Worm (Caenorhabditis elegans) whole organism, L4/young adult: Measurements from ENCODE around the gene K10B2.4.

Experiments
- W03F9.2 ChIP-seq: fragments of 150-350 bp; optimal IDR thresholded peaks from 2 replicates; lab custom pipeline; 2014; ENCODE audit warnings: missing biosample characterization, missing genetic modification characterization
- dao-5 ChIP-seq: sonication (generic microtip); optimal IDR thresholded peaks from 2 replicates; lab custom pipeline; 2016; ENCODE audit warnings: missing genotype, missing genetic modification characterization, moderate library complexity, missing compliant biosample characterization
- him-1 ChIP-seq: sonication (generic microtip); optimal IDR thresholded peaks from 2 replicates; lab custom pipeline; 2016; ENCODE audit warnings: missing genotype, missing genetic modification reagents, missing genetic modification characterization, missing compliant biosample characterization

Gene K10B2.4

ce11 chrII:6379038-6379563, 18.3 kb upstream of the K10B2.4 start:
- TF ChIP-seq W03F9.2 (tag; lab: Kevin White, UChicago) (no peak), him-1 (tag; lab: Kevin White, UChicago) (no peak), dao-5 (tag; lab: Kevin White, UChicago) (no peak)

ce11 chrII:6377381-6377948, 16.7 kb upstream of the K10B2.4 start:
- TF ChIP-seq dao-5 (tag; lab: Kevin White, UChicago) (no peak), W03F9.2 (tag; lab: Kevin White, UChicago) (no peak), him-1 (tag; lab: Kevin White, UChicago) (no peak)

DNA sequence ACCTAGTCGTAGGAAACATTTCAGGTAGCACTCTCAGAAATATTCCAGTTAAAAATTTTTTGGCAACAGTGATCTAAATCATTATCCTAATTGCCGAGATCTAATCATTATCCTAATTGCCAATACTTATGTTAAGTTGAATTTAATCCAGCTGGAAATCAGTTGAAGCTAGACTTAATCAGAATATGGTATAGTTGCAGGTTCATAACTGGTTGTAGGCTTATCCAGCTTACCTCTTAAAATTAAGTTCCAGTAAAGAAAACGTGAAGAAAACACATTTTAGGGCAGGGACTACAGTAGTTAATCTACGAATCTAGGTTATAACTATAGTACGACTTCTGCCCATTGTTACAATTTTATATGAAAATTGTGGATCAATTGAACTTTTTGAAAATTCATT, 15.9 kb upstream of the K10B2.4 start:
- no peak for TF ChIP-seq dao-5 (tag; lab: Kevin White, UChicago)
- TF ChIP-seq him-1 (tag; lab: Kevin White, UChicago) = no peak

- TF ChIP-seq him-1 (tag; lab: Kevin White, UChicago) (no peak), W03F9.2 (tag; lab: Kevin White, UChicago) (no peak), dao-5 (tag; lab: Kevin White, UChicago) (no peak)
These were observed 13.9 kb upstream of the K10B2.4 start for ce11 chrII:6374646-6375045.

DNA sequence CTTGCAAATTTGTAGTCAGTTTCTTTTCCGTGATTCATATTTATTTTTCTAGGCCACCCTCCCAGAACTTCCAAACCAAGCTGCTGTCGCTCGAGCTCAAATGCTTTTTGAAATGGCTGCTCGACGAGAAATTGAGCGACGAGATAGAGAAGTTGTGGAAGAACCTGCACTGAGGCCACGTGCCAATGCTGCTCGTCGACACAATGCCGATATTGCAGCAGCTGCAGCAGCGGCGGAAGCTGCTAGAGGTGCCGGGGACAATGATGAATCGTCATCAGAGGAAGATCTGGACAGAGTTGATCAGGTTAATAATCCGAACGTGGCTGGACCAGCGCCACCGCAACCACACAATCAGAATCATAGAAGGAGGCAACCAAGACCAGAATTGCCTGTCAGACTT, 12.6 kb upstream of the K10B2.4 start:
- no peak for TF ChIP-seq dao-5 (tag; lab: Kevin White, UChicago)
- TF ChIP-seq W03F9.2 (tag; lab: Kevin White, UChicago) = no peak
- TF ChIP-seq him-1 (tag; lab: Kevin White, UChicago) = no peak

ce11 chrII:6371003-6371402, 10.2 kb upstream of the K10B2.4 start, which contains the start of gene lin-23:
Gene lin-23 (plus strand): TSS chrII:6371303.
- TF ChIP-seq dao-5 (tag; lab: Kevin White, UChicago) (no peak), him-1 (tag; lab: Kevin White, UChicago) (no peak), W03F9.2 (tag; lab: Kevin White, UChicago) (no peak)

DNA sequence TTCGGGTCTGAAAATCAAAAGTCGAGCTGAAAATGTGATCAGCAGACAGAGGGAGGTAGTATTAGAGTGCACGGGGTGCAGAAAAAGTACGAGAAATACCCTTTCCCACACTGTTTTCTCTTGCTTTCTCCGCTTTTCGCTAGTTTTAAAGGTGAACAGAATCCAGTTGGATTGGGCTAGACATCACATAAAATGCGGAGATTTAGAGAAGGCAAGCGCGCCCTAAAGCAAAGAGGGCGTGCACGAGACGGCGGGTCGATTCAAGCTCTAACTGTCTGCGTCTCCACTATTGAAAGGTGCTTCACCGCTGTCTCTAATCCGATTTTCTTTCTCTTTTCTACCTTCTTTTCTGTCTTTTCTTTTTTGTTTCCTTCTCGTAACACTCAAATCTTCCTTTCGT, 9.4 kb upstream of the K10B2.4 start:
- TF ChIP-seq him-1 (tag; lab: Kevin White, UChicago) (no peak), W03F9.2 (tag; lab: Kevin White, UChicago) (peak; percentile 81)

ce11 chrII:6366696-6367095, 5.9 kb upstream of the K10B2.4 start, which contains the start of gene ctsa-4.1:
Gene ctsa-4.1 (plus strand): TSS chrII:6366996.
- TF ChIP-seq dao-5 (tag; lab: Kevin White, UChicago) = no peak
- TF ChIP-seq him-1 (tag; lab: Kevin White, UChicago) = no peak
- no peak for TF ChIP-seq W03F9.2 (tag; lab: Kevin White, UChicago)

DNA sequence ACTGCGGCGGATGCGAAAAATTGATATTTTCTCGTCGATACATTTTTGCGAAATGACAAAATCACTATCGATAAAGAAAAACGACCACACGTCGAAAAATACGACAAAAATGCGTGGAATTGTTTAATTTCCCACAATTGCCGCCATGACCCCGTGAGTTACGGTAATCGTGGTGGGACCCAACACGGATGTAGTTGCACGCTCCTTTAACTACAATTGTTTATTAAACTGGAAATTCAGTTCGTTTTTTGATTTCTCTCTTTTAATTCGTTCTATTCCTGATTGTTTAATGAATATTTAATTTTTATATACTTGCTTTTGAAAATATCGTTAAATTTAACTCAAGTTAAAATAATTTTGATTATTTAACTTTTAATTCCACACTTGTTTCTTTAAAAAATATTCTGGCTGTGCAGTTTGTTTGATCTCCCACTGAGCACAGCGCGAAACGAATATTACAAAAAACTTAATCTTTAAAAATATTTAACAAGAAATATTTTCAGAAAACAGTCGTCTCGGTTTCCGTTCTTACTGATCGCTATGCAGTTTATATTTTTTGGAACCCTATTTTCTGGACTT, 4.6 kb upstream of the K10B2.4 start, which contains the start of the genes ani-2 and clec-88:
Gene ani-2 (minus strand): TSS at position 131 of the 579 bp plus-strand sequence.
Gene clec-88 (plus strand): TSS at position 486 of the 579 bp plus-strand sequence.
- TF ChIP-seq him-1 (tag; lab: Kevin White, UChicago) = no peak
- no peak for TF ChIP-seq dao-5 (tag; lab: Kevin White, UChicago)
- TF ChIP-seq W03F9.2 (tag; lab: Kevin White, UChicago) = no peak

DNA sequence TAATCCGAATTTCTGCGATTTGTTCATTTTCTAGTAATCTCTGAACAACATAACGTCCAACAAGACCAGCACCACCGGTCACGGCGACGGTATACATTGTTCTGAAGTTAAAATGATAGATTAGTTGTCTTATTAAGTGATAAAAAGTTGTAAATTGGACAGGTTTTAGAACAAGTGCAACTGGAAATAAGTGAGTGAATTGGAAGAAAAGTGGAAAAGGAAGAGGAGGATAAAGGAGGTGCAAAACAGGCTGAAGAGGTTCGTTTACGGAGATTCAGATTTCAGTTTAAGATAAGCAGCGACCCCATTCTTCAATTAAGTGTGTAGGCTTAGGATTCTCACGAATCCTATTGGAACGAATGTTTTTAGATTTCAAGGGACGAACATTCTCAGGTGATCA, 1.9 kb downstream of the K10B2.4 start, which contains the start of gene C32D5.12:
Gene C32D5.12 (minus strand): TSS at position 101 of the 400 bp plus-strand sequence.
- no peak for TF ChIP-seq him-1 (tag; lab: Kevin White, UChicago)
- no peak for TF ChIP-seq W03F9.2 (tag; lab: Kevin White, UChicago)
- no peak for TF ChIP-seq dao-5 (tag; lab: Kevin White, UChicago)

DNA sequence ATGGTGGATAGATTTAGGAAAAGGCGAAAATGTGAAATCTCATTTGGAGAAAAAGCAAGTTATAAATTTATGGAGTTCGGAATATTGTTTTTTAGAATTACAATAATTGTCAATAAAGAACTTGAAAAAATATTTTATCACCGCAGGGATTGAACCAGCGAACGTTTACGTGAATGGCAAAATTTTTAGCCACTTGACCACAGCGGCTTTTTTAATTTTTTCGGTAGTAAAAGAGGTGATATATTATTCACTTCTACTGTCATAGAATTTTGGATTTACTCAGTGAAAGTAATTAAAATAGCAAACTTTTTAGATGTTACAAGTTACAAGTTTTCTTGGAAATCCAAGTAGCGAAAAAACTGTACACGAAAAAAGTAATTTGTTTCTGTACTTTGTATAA, 2.5 kb downstream of the K10B2.4 start:
- TF ChIP-seq W03F9.2 (tag; lab: Kevin White, UChicago) = no peak

ce11 chrII:6355396-6356346, 5.1 kb downstream of the K10B2.4 start, which contains the start of gene C32D5.11:
Gene C32D5.11 (minus strand): TSS chrII:6355446.
- TF ChIP-seq dao-5 (tag; lab: Kevin White, UChicago) (no peak), W03F9.2 (tag; lab: Kevin White, UChicago) (peak; percentile 73)

- TF ChIP-seq him-1 (tag; lab: Kevin White, UChicago) (no peak), W03F9.2 (tag; lab: Kevin White, UChicago) (no peak), dao-5 (tag; lab: Kevin White, UChicago) (no peak)
These were observed 8.9 kb downstream of the K10B2.4 start, which contains the start of gene C32D5.10 for ce11 chrII:6351887-6352286. Gene C32D5.10 (minus strand): TSS chrII:6351987.
